Worm (Caenorhabditis elegans) whole organism, L4 larva: ENCODE results near the gene arl-3.

ENCODE experiments used
- aly-2 ChIP-seq: sonication (generic microtip); optimal IDR thresholded peaks from 2 replicates; lab custom pipeline; 2018; ENCODE audit warnings: missing biosample characterization, missing genetic modification characterization
- ama-1 ChIP-seq: fragments of 150-350 bp; optimal IDR thresholded peaks from 2 replicates; lab custom pipeline; 2014; ENCODE audit warnings: inconsistent platforms, mixed read lengths
- ceh-32 ChIP-seq: sonication (generic microtip); optimal IDR thresholded peaks from 2 replicates; lab custom pipeline; 2016; ENCODE audit warnings: mild to moderate bottlenecking, missing genetic modification characterization, missing compliant biosample characterization; ENCODE audit not compliant: poor library complexity
- ces-1 ChIP-seq: fragments of 150-350 bp; sonication (generic microtip); optimal IDR thresholded peaks from 4 replicates; lab custom pipeline; 2014; ENCODE audit warnings: missing biosample characterization, missing genetic modification reagents, missing genetic modification characterization
- daf-8 ChIP-seq: fragments of 200-800 bp; sonication (Bioruptor generic); IDR thresholded peaks from 2 replicates; pipeline ENCODE4 v1.3.6; 2022; ENCODE audit warnings: missing genetic modification characterization, missing compliant biosample characterization
- dpl-1 ChIP-seq: fragments of 150-350 bp; optimal IDR thresholded peaks from 2 replicates; lab custom pipeline; 2014; ENCODE audit warnings: missing biosample characterization, missing genetic modification reagents, missing genetic modification characterization
- hlh-30 ChIP-seq: sonication (generic microtip); optimal IDR thresholded peaks from 2 replicates; lab custom pipeline; 2017; ENCODE audit warnings: antibody characterized with exemption, mild to moderate bottlenecking, missing genetic modification characterization, missing compliant biosample characterization; ENCODE audit not compliant: insufficient read depth
- lin-15B ChIP-seq: fragments of 150-350 bp; sonication (generic microtip); optimal IDR thresholded peaks from 3 replicates; lab custom pipeline; 2014; ENCODE audit warnings: missing biosample characterization, missing genetic modification characterization
- nhr-237 ChIP-seq: sonication (generic microtip); optimal IDR thresholded peaks from 2 replicates; lab custom pipeline; 2017; ENCODE audit warnings: missing biosample characterization, missing genetic modification characterization
- nhr-42 ChIP-seq: fragments of 200-800 bp; sonication (Bioruptor generic); IDR thresholded peaks from 2 replicates; pipeline ENCODE4 v1.3.6; 2022; ENCODE audit warnings: missing genetic modification characterization, missing compliant biosample characterization
- nhr-76 ChIP-seq: fragments of 150-350 bp; optimal IDR thresholded peaks from 2 replicates; lab custom pipeline; 2014; ENCODE audit warnings: missing biosample characterization, missing genetic modification characterization
- pha-4 ChIP-seq, 2 experiments: fragments of 150-350 bp in 1 of 2; fragments of 200-800 bp in 1 of 2; sonication (Bioruptor generic) in 1 of 2; IDR thresholded peaks in 1 of 2; optimal IDR thresholded peaks in 1 of 2; 2 replicates each; pipeline versions ENCODE4 v1.3.6 to Lab custom; 2014 to 2022; ENCODE audit warnings: missing genetic modification characterization in 2 of 2, missing genetic modification reagents in 2 of 2, missing biosample characterization in 1 of 2, missing compliant biosample characterization in 1 of 2
- ztf-11 ChIP-seq: fragments of 150-350 bp; optimal IDR thresholded peaks from 2 replicates; lab custom pipeline; 2014; ENCODE audit warnings: missing biosample characterization, missing genetic modification characterization
- ztf-7 ChIP-seq: fragments of 150-350 bp; optimal IDR thresholded peaks from 2 replicates; lab custom pipeline; 2014; ENCODE audit warnings: missing biosample characterization, missing genetic modification characterization

- TF ChIP-seq nhr-42 (GFP tag; lab: Robert Waterston, UW), result no peak
- no peak for TF ChIP-seq aly-2 (tag; lab: Kevin White, UChicago)
- TF ChIP-seq lin-15B (tag; lab: Kevin White, UChicago), result no peak
- no peak for TF ChIP-seq nhr-237 (tag; lab: Kevin White, UChicago)
- TF ChIP-seq ces-1 (GFP tag; lab: Kevin White, UChicago), result no peak
- no peak for TF ChIP-seq daf-8 (GFP tag; lab: Robert Waterston, UW)
- no peak for TF ChIP-seq ama-1 (lab: Kevin White, UChicago)
- no peak for TF ChIP-seq dpl-1 (GFP tag; lab: Kevin White, UChicago)
- no peak for TF ChIP-seq hlh-30 (tag; lab: Kevin White, UChicago)
- TF ChIP-seq pha-4 (GFP tag; IDR thresholded peaks at IDR 0.05; lab: Robert Waterston, UW), result no peak
- TF ChIP-seq pha-4 (tag; optimal IDR thresholded peaks at IDR 0.05; lab: Kevin White, UChicago), result no peak
- TF ChIP-seq ztf-11 (tag; lab: Kevin White, UChicago), result no peak
- no peak for TF ChIP-seq ztf-7
- TF ChIP-seq ceh-32 (tag; lab: Kevin White, UChicago), result no peak
- TF ChIP-seq nhr-76 (tag; lab: Kevin White, UChicago), result no peak
Measured at ce11 chrII:14569322-14569721, 37.0 kb upstream of the arl-3 start.
